Worm (Caenorhabditis elegans) whole organism, late embryonic: ENCODE data around the gene R07B1.13.

Experiments
- F13H6.1 ChIP-seq: sonication (generic microtip); optimal IDR thresholded peaks from 2 replicates; lab custom pipeline; 2016; ENCODE audit warnings: missing genetic modification characterization, missing compliant biosample characterization
- ceh-19 ChIP-seq: fragments of 200-800 bp; sonication (Bioruptor generic); optimal IDR thresholded peaks from 2 replicates; lab custom pipeline; 2018; ENCODE audit warnings: mild to moderate bottlenecking, missing genetic modification characterization, missing compliant biosample characterization
- pat-9 ChIP-seq: fragments of 200-800 bp; sonication (Bioruptor generic); optimal IDR thresholded peaks from 2 replicates; lab custom pipeline; 2018; ENCODE audit warnings: mild to moderate bottlenecking, missing genetic modification characterization, moderate library complexity, missing compliant biosample characterization
- tbx-2 ChIP-seq: sonication (generic microtip); optimal IDR thresholded peaks from 2 replicates; lab custom pipeline; 2016; ENCODE audit warnings: missing genetic modification characterization, missing compliant biosample characterization

ce11 chrX:9842102-9842501 lies 27.5 kb upstream of the R07B1.13 start:
- no peak for TF ChIP-seq ceh-19 (GFP tag; lab: Kevin White, UChicago)
- no peak for TF ChIP-seq tbx-2 (tag; lab: Kevin White, UChicago)
- no peak for TF ChIP-seq F13H6.1 (tag; lab: Kevin White, UChicago)
- no peak for TF ChIP-seq pat-9 (tag; lab: Kevin White, UChicago)
